Worm (Caenorhabditis elegans): ENCODE results near the gene C34E11.2.

ce11 chrX:11837378-11837777 is 22.8 kb upstream of the C34E11.2 start, which contains the start of gene taf-7.1:
- no peak for TF ChIP-seq dao-5 (tag; optimal IDR thresholded peaks at IDR 0.05)
- no peak for TF ChIP-seq W03F9.2 (tag; optimal IDR thresholded peaks at IDR 0.05)

All from whole organism, L4/young adult.